Worm (Caenorhabditis elegans): ENCODE data around the gene T01B7.13.

The T01B7.13 gene

DNA sequence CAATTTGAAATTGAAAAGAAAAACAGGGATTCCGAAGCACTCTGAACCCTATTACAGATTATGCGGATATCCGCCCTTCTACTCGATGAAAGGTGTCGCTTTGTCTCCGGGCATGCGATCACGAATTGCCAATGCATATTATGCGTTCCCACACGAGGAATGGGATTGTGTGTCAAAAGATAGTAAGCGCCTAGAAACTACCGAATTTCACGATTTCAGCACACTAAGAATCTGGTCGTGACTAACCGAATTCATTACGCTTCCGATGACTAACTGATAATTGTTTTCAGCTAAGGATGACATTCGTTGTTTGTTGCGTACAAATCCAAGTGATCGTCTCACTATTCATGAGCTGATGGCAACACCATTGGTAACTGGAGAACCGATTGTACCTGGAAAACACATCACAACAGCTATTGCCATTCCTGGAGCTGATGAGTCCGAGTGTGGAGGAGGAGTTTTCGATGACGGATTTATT, 31.1 kb downstream of the T01B7.13 start (continued):
- TF ChIP-seq rcor-1 (GFP tag; IDR thresholded peaks at IDR 0.05) (no peak), ccch-3 (GFP tag; optimal IDR thresholded peaks at IDR 0.05) (no peak), tlf-1 (GFP tag; optimal IDR thresholded peaks at IDR 0.05) (peak; percentile 52), Y53G8AR.9 (GFP tag; conservative IDR thresholded peaks at IDR 0.05) (peak; percentile 79; the same call in 1 of the 2 replicates), madf-10 (tag; optimal IDR thresholded peaks at IDR 0.05) (no peak), F55B11.4 (tag; optimal IDR thresholded peaks at IDR 0.05; ENCODE audit: borderline replicate concordance, insufficient read depth) (no peak), zfh-2 (GFP tag; conservative IDR thresholded peaks at IDR 0.05) (no peak), nhr-27 (tag; optimal IDR thresholded peaks at IDR 0.05) (no peak), F33H1.4 (GFP tag; IDR thresholded peaks at IDR 0.05) (no peak), madf-3 (GFP tag; IDR thresholded peaks at IDR 0.05) (peak; percentile 64; the same call in 1 of the 2 replicates), pha-4 (tag; optimal IDR thresholded peaks at IDR 0.05) (no peak), Y67H2A.10 (GFP tag; conservative IDR thresholded peaks at IDR 0.05) (no peak), mxl-1 (tag; optimal IDR thresholded peaks at IDR 0.05) (no peak), B0035.1 (tag; optimal IDR thresholded peaks at IDR 0.05) (no peak), ceh-79 (tag; optimal IDR thresholded peaks at IDR 0.05) (no peak), ztf-18 (tag; optimal IDR thresholded peaks at IDR 0.05) (no peak), rec-8 (tag; optimal IDR thresholded peaks at IDR 0.05) (no peak), hsf-1 (GFP tag; IDR thresholded peaks at IDR 0.05) (no peak), cebp-1 (GFP tag; IDR thresholded peaks at IDR 0.05) (peak; percentile 52), cebp-1 (tag; optimal IDR thresholded peaks at IDR 0.05) (peak; percentile 66), T26A5.8 (tag; optimal IDR thresholded peaks at IDR 0.05) (peak; percentile 45), tbx-9 (tag; optimal IDR thresholded peaks at IDR 0.05; ENCODE audit: borderline replicate concordance) (no peak), nhr-80 (tag; optimal IDR thresholded peaks at IDR 0.05) (no peak), sea-2 (GFP tag; IDR thresholded peaks at IDR 0.05) (no peak), unc-130 (GFP tag; optimal IDR thresholded peaks at IDR 0.05) (no peak), snpc-3.4 (tag; optimal IDR thresholded peaks at IDR 0.05) (no peak), dpff-1 (tag; optimal IDR thresholded peaks at IDR 0.05) (no peak), snpc-4 (GFP tag; optimal IDR thresholded peaks at IDR 0.05) (no peak), snpc-4 (tag; optimal IDR thresholded peaks at IDR 0.05) (no peak), hlh-26 (GFP tag; conservative IDR thresholded peaks at IDR 0.05) (no peak), F49E8.2 (tag; optimal IDR thresholded peaks at IDR 0.05; ENCODE audit: insufficient read depth) (no peak), Y56A3A.18 (GFP tag; IDR thresholded peaks at IDR 0.05) (no peak), chd-7 (tag; optimal IDR thresholded peaks at IDR 0.05) (no peak), sdz-38 (tag; optimal IDR thresholded peaks at IDR 0.05) (no peak), mel-28 (tag; optimal IDR thresholded peaks at IDR 0.05; ENCODE audit: borderline replicate concordance) (no peak), B0336.3 (GFP tag; IDR thresholded peaks at IDR 0.05) (peak; percentile 70), xnd-1 (tag; optimal IDR thresholded peaks at IDR 0.05) (no peak), lir-1 (GFP tag; conservative IDR thresholded peaks at IDR 0.05) (no peak), somi-1 (GFP tag; optimal IDR thresholded peaks at IDR 0.05) (no peak), ceh-100 (GFP tag; IDR thresholded peaks at IDR 0.05) (no peak), Y53F4B.3 (GFP tag; IDR thresholded peaks at IDR 0.05) (no peak; the same call in 1 of the 2 replicates), ets-4 (GFP tag; optimal IDR thresholded peaks at IDR 0.05) (peak; percentile 70), lsl-1 (GFP tag; optimal IDR thresholded peaks at IDR 0.05) (no peak), hrde-1 (tag; optimal IDR thresholded peaks at IDR 0.05; ENCODE audit: borderline replicate concordance) (no peak), let-607 (tag; optimal IDR thresholded peaks at IDR 0.05) (peak in 1 of 2 experiments; percentile 51), zim-3 (tag; optimal IDR thresholded peaks at IDR 0.05) (peak; percentile 77), aptf-3 (GFP tag; IDR thresholded peaks at IDR 0.05) (no peak), ceh-91 (GFP tag; IDR thresholded peaks at IDR 0.05) (no peak)

All from whole organism, young adult.